Worm (Caenorhabditis elegans) whole organism, L4/young adult: ENCODE data around the gene ZK945.8.

Experiments
- W03F9.2 ChIP-seq: fragments of 150-350 bp; optimal IDR thresholded peaks from 2 replicates; lab custom pipeline; 2014; ENCODE audit warnings: missing biosample characterization, missing genetic modification characterization
- dao-5 ChIP-seq: sonication (generic microtip); optimal IDR thresholded peaks from 2 replicates; lab custom pipeline; 2016; ENCODE audit warnings: missing genotype, missing genetic modification characterization, moderate library complexity, missing compliant biosample characterization
- him-1 ChIP-seq: sonication (generic microtip); optimal IDR thresholded peaks from 2 replicates; lab custom pipeline; 2016; ENCODE audit warnings: missing genotype, missing genetic modification reagents, missing genetic modification characterization, missing compliant biosample characterization

ZK945.8 gene

DNA sequence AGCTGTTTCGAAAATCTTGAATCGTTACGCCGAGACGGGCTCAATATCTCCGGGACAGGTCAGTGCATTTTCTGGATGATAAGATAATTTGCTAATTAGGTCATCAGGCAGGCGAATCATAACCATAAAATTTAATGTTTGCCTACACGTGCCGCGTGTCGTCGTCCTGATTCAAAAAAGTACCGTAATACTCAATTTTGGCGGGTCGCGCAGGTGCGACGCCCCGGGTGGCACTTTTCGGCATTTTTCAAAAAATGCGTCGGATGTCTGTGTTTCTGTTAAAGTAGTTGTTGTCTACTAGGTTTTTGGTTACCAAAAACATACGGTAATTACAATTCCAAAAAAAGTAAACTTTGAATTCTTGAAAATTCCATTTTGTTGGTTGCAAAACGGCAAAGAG lies 39.1 kb downstream of the ZK945.8 start:
- TF ChIP-seq dao-5 (tag; lab: Kevin White, UChicago) (no peak), W03F9.2 (tag; lab: Kevin White, UChicago) (no peak), him-1 (tag; lab: Kevin White, UChicago) (no peak)

DNA sequence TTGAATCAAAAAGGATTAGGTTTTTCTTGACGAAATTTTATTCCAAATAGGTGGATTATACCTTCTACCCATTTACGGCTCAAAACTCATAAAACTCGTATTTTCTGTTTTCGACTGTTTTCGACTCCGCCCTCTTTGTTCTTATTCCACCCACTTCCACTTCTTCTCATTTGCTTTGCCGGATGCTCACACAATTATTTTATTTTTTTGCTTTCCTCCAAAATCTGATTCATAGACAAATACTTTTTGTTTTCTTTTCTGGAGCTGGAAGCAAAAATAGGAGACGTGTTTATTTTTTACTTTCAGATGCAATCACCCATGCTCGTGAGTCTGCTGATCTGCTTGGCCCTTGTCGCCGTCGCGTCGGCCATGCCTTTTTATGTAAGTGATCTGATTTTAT lies 46.7 kb downstream of the ZK945.8 start, which contains the start of gene nlp-63:
Gene nlp-63, plus strand, starts transcription at position 301 of the 400 bp plus-strand sequence.
- TF ChIP-seq W03F9.2 (tag; lab: Kevin White, UChicago), result no peak
- no peak for TF ChIP-seq dao-5 (tag; lab: Kevin White, UChicago)
- TF ChIP-seq him-1 (tag; lab: Kevin White, UChicago), result no peak
